Worm (Caenorhabditis elegans) whole organism, early embryonic: ENCODE measurements around the gene F45H10.2.

Source experiments
- aly-1 ChIP-seq: sonication (generic microtip); optimal IDR thresholded peaks from 2 replicates; lab custom pipeline; 2016; ENCODE audit warnings: missing genetic modification characterization, missing compliant biosample characterization
- ama-1 ChIP-seq: fragments of 150-350 bp; optimal IDR thresholded peaks from 2 replicates; lab custom pipeline; 2014
- ceh-36 ChIP-seq: sonication (generic microtip); optimal IDR thresholded peaks from 2 replicates; lab custom pipeline; 2016; ENCODE audit warnings: missing genetic modification characterization, inconsistent platforms, missing compliant biosample characterization
- ets-7 ChIP-seq: sonication (generic microtip); optimal IDR thresholded peaks from 2 replicates; lab custom pipeline; 2016; ENCODE audit warnings: missing genotype, missing genetic modification characterization, missing compliant biosample characterization
- flt-1 ChIP-seq: fragments of 200-800 bp; sonication (Bioruptor generic); IDR thresholded peaks from 2 replicates; pipeline ENCODE4 v1.3.6; 2022; ENCODE audit warnings: missing genetic modification characterization, missing compliant biosample characterization
- hmbx-1 ChIP-seq: sonication (generic microtip); optimal IDR thresholded peaks from 2 replicates; lab custom pipeline; 2016; ENCODE audit warnings: mild to moderate bottlenecking, missing genetic modification characterization, missing compliant biosample characterization
- hmg-4 ChIP-seq: fragments of 200-800 bp; sonication (Bioruptor generic); optimal IDR thresholded peaks from 2 replicates; lab custom pipeline; 2018; ENCODE audit warnings: mild to moderate bottlenecking, missing genetic modification characterization, missing compliant biosample characterization
- hnd-1 ChIP-seq: sonication (generic microtip); optimal IDR thresholded peaks from 2 replicates; lab custom pipeline; 2016; ENCODE audit warnings: missing genetic modification characterization, missing compliant biosample characterization
- pes-1 ChIP-seq: fragments of 200-800 bp; sonication (Bioruptor generic); IDR thresholded peaks from 2 replicates; pipeline ENCODE4 v1.3.6; 2022; ENCODE audit warnings: missing genetic modification reagents, missing genetic modification characterization, missing compliant biosample characterization
- scrt-1 ChIP-seq: fragments of 200-800 bp; sonication (Bioruptor generic); IDR thresholded peaks from 2 replicates; pipeline ENCODE4 v1.3.6; 2022; ENCODE audit warnings: missing genetic modification characterization, missing compliant biosample characterization
- sea-1 ChIP-seq: fragments of 200-800 bp; sonication (Bioruptor generic); conservative IDR thresholded peaks from 2 replicates; pipeline ENCODE4 v1.3.6; 2022; ENCODE audit warnings: missing genetic modification characterization, missing compliant biosample characterization
- tbx-37 ChIP-seq: fragments of 200-800 bp; sonication (Bioruptor generic); conservative IDR thresholded peaks from 2 replicates; pipeline ENCODE4 v1.3.6; 2022; ENCODE audit warnings: missing genetic modification reagents, missing genetic modification characterization, missing compliant biosample characterization
- tra-4 ChIP-seq: sonication (generic microtip); optimal IDR thresholded peaks from 2 replicates; lab custom pipeline; 2017; ENCODE audit warnings: missing genetic modification characterization, missing compliant biosample characterization

ce11 chrII:13521179-13521616 lies 28.4 kb upstream of the F45H10.2 start:
- TF ChIP-seq scrt-1 (GFP tag; lab: Robert Waterston, UW) = no peak
- no peak for TF ChIP-seq ceh-36 (tag; lab: Kevin White, UChicago)
- TF ChIP-seq aly-1 (tag; lab: Kevin White, UChicago) = no peak
- TF ChIP-seq ets-7 = no peak
- TF ChIP-seq hnd-1 = no peak
- no peak for TF ChIP-seq tra-4 (tag; lab: Kevin White, UChicago)
- no peak for TF ChIP-seq ama-1 (lab: Kevin White, UChicago)
- TF ChIP-seq flt-1 = no peak
- TF ChIP-seq hmbx-1 (tag; lab: Kevin White, UChicago) = no peak
- TF ChIP-seq pes-1 (GFP tag; lab: Robert Waterston, UW) = no peak
- TF ChIP-seq sea-1 = no peak
- TF ChIP-seq tbx-37 (GFP tag; lab: Robert Waterston, UW) = no peak
- TF ChIP-seq hmg-4 (GFP tag; lab: Kevin White, UChicago) = no peak
